Worm (Caenorhabditis elegans) whole organism, late embryonic: ENCODE results near the gene T28A11.4.

Experiments
- C38D4.7 ChIP-seq: fragments of 200-800 bp; sonication (Bioruptor generic); optimal IDR thresholded peaks from 2 replicates; lab custom pipeline; 2018; ENCODE audit warnings: mild to moderate bottlenecking, missing genetic modification characterization, moderate library complexity, missing compliant biosample characterization
- F13H6.1 ChIP-seq: sonication (generic microtip); optimal IDR thresholded peaks from 2 replicates; lab custom pipeline; 2016; ENCODE audit warnings: missing genetic modification characterization, missing compliant biosample characterization
- K02D7.2 ChIP-seq: sonication (generic microtip); optimal IDR thresholded peaks from 2 replicates; lab custom pipeline; 2017; ENCODE audit warnings: mild to moderate bottlenecking, missing genetic modification characterization, missing compliant biosample characterization
- ceh-14 ChIP-seq: sonication (generic microtip); optimal IDR thresholded peaks from 2 replicates; lab custom pipeline; 2016; ENCODE audit warnings: missing genotype, missing genetic modification characterization, missing compliant biosample characterization
- ceh-18 ChIP-seq: sonication (generic microtip); optimal IDR thresholded peaks from 2 replicates; lab custom pipeline; 2016; ENCODE audit warnings: missing genetic modification characterization, missing compliant biosample characterization
- ceh-30 ChIP-seq: fragments of 150-350 bp; optimal IDR thresholded peaks from 2 replicates; lab custom pipeline; 2014; ENCODE audit warnings: missing biosample characterization, missing genetic modification characterization
- ceh-34 ChIP-seq: sonication (generic microtip); optimal IDR thresholded peaks from 2 replicates; lab custom pipeline; 2016; ENCODE audit warnings: mild to moderate bottlenecking, missing genetic modification characterization, missing compliant biosample characterization
- ceh-45 ChIP-seq: fragments of 200-800 bp; sonication (Bioruptor generic); IDR thresholded peaks from 2 replicates; pipeline ENCODE4 v1.3.6; 2022; ENCODE audit warnings: missing genetic modification reagents, missing genetic modification characterization, missing compliant biosample characterization
- ceh-48 ChIP-seq: sonication (generic microtip); optimal IDR thresholded peaks from 2 replicates; lab custom pipeline; 2016; ENCODE audit warnings: missing genetic modification characterization, inconsistent platforms, missing compliant biosample characterization
- ceh-6 ChIP-seq: fragments of 200-800 bp; sonication (Bioruptor generic); optimal IDR thresholded peaks from 2 replicates; lab custom pipeline; 2018; ENCODE audit warnings: mild to moderate bottlenecking, missing genetic modification characterization, missing compliant biosample characterization
- che-1 ChIP-seq: sonication (generic microtip); optimal IDR thresholded peaks from 2 replicates; lab custom pipeline; 2016; ENCODE audit warnings: mild to moderate bottlenecking, missing genetic modification characterization, missing compliant biosample characterization
- elt-4 ChIP-seq: sonication (generic microtip); optimal IDR thresholded peaks from 2 replicates; lab custom pipeline; 2016; ENCODE audit warnings: missing genetic modification characterization, missing compliant biosample characterization
- fax-1 ChIP-seq: sonication (generic microtip); optimal IDR thresholded peaks from 2 replicates; lab custom pipeline; 2016; ENCODE audit warnings: missing genotype, missing genetic modification characterization, missing compliant biosample characterization
- fkh-10 ChIP-seq: fragments of 150-350 bp; optimal IDR thresholded peaks from 2 replicates; lab custom pipeline; 2014; ENCODE audit warnings: missing biosample characterization, missing genetic modification reagents, missing genetic modification characterization
- fkh-6 ChIP-seq: sonication (generic microtip); optimal IDR thresholded peaks from 2 replicates; lab custom pipeline; 2016; ENCODE audit warnings: missing genetic modification characterization, missing compliant biosample characterization
- gmeb-2 ChIP-seq: sonication (generic microtip); optimal IDR thresholded peaks from 2 replicates; lab custom pipeline; 2016; ENCODE audit warnings: missing genetic modification characterization, inconsistent platforms, missing compliant biosample characterization
- hlh-13 ChIP-seq: fragments of 200-800 bp; sonication (Bioruptor generic); optimal IDR thresholded peaks from 2 replicates; lab custom pipeline; 2018; ENCODE audit warnings: mild to moderate bottlenecking, missing genetic modification characterization, missing compliant biosample characterization
- hlh-15 ChIP-seq: sonication (generic microtip); optimal IDR thresholded peaks from 2 replicates; lab custom pipeline; 2016; ENCODE audit warnings: missing genetic modification characterization, missing compliant biosample characterization
- hlh-30 ChIP-seq: sonication (generic microtip); optimal IDR thresholded peaks from 2 replicates; lab custom pipeline; 2017; ENCODE audit warnings: antibody characterized with exemption, missing genetic modification characterization, missing compliant biosample characterization; ENCODE audit not compliant: insufficient read depth
- hlh-6 ChIP-seq: sonication (generic microtip); optimal IDR thresholded peaks from 2 replicates; lab custom pipeline; 2016; ENCODE audit warnings: missing genotype, missing genetic modification characterization, missing compliant biosample characterization
- hlh-8 ChIP-seq: sonication (generic microtip); optimal IDR thresholded peaks from 2 replicates; lab custom pipeline; 2016; ENCODE audit warnings: missing genotype, missing genetic modification characterization, missing compliant biosample characterization
- lim-6 ChIP-seq: sonication (generic microtip); optimal IDR thresholded peaks from 2 replicates; lab custom pipeline; 2016; ENCODE audit warnings: missing genetic modification characterization, missing compliant biosample characterization
- nfya-1 ChIP-seq: sonication (generic microtip); optimal IDR thresholded peaks from 2 replicates; lab custom pipeline; 2017; ENCODE audit warnings: missing genetic modification characterization, mild to moderate bottlenecking, missing compliant biosample characterization, antibody characterized with exemption, moderate library complexity
- nhr-11 ChIP-seq: fragments of 150-350 bp; optimal IDR thresholded peaks from 2 replicates; lab custom pipeline; 2014; ENCODE audit warnings: missing biosample characterization, missing genetic modification characterization
- nhr-232 ChIP-seq: sonication (generic microtip); optimal IDR thresholded peaks from 2 replicates; lab custom pipeline; 2016; ENCODE audit warnings: missing genetic modification characterization, missing compliant biosample characterization
- npax-4 ChIP-seq: sonication (generic microtip); optimal IDR thresholded peaks from 2 replicates; lab custom pipeline; 2016; ENCODE audit warnings: missing genetic modification characterization, missing compliant biosample characterization
- odd-2 ChIP-seq: sonication (generic microtip); optimal IDR thresholded peaks from 2 replicates; lab custom pipeline; 2017; ENCODE audit warnings: antibody characterized with exemption, mild to moderate bottlenecking, missing genetic modification characterization, missing compliant biosample characterization
- pag-3 ChIP-seq: sonication (generic microtip); optimal IDR thresholded peaks from 2 replicates; lab custom pipeline; 2016; ENCODE audit warnings: missing compliant biosample characterization, missing genetic modification characterization, borderline replicate concordance
- pha-2 ChIP-seq: sonication (generic microtip); optimal IDR thresholded peaks from 2 replicates; lab custom pipeline; 2017; ENCODE audit warnings: mild to moderate bottlenecking, missing genetic modification characterization, missing compliant biosample characterization
- pros-1 ChIP-seq: fragments of 150-350 bp; optimal IDR thresholded peaks from 2 replicates; lab custom pipeline; 2014; ENCODE audit warnings: missing biosample characterization, missing genetic modification reagents, missing genetic modification characterization
- ref-2 ChIP-seq: sonication (generic microtip); optimal IDR thresholded peaks from 2 replicates; lab custom pipeline; 2016; ENCODE audit warnings: missing genetic modification characterization, missing compliant biosample characterization
- rnt-1 ChIP-seq: sonication (generic microtip); optimal IDR thresholded peaks from 2 replicates; lab custom pipeline; 2016; ENCODE audit warnings: missing genetic modification characterization, missing compliant biosample characterization
- sdc-2 ChIP-seq: sonication (generic microtip); optimal IDR thresholded peaks from 2 replicates; lab custom pipeline; 2016; ENCODE audit warnings: missing genotype, missing genetic modification characterization, missing compliant biosample characterization
- sox-4 ChIP-seq: sonication (generic microtip); optimal IDR thresholded peaks from 2 replicates; lab custom pipeline; 2017; ENCODE audit warnings: mild to moderate bottlenecking, missing genetic modification characterization, inconsistent platforms, missing compliant biosample characterization
- syd-9 ChIP-seq: sonication (generic microtip); optimal IDR thresholded peaks from 2 replicates; lab custom pipeline; 2016; ENCODE audit warnings: mild to moderate bottlenecking, missing genetic modification characterization, moderate library complexity, missing compliant biosample characterization
- ttx-3 ChIP-seq: sonication (generic microtip); optimal IDR thresholded peaks from 2 replicates; lab custom pipeline; 2016; ENCODE audit warnings: missing genetic modification reagents, missing genetic modification characterization, missing compliant biosample characterization
- unc-3 ChIP-seq, 2 experiments: fragments of 200-800 bp in 1 of 2; sonication (Bioruptor generic) in 1 of 2; sonication (generic microtip) in 1 of 2; conservative IDR thresholded peaks in 1 of 2; optimal IDR thresholded peaks in 1 of 2; 2 replicates each; pipeline versions ENCODE4 v1.3.6 to Lab custom; 2016 to 2022; ENCODE audit warnings: missing compliant biosample characterization in 2 of 2, missing genetic modification characterization in 2 of 2, missing genetic modification reagents in 1 of 2
- unc-42 ChIP-seq: sonication (generic microtip); optimal IDR thresholded peaks from 2 replicates; lab custom pipeline; 2016; ENCODE audit warnings: missing genotype, missing genetic modification characterization, missing compliant biosample characterization
- unc-86 ChIP-seq: sonication (generic microtip); optimal IDR thresholded peaks from 2 replicates; lab custom pipeline; 2016; ENCODE audit warnings: missing genetic modification characterization, missing compliant biosample characterization
- zip-5 ChIP-seq: sonication (generic microtip); optimal IDR thresholded peaks from 2 replicates; lab custom pipeline; 2016; ENCODE audit warnings: missing genetic modification characterization, missing compliant biosample characterization

Gene T28A11.4

ce11 chrV:3256809-3257208 lies 17.0 kb upstream of the T28A11.4 start:
- peak; percentile 30 for TF ChIP-seq hlh-8 (tag; lab: Kevin White, UChicago)
- TF ChIP-seq rnt-1 (tag; lab: Kevin White, UChicago), result no peak
- TF ChIP-seq hlh-30 (tag; lab: Kevin White, UChicago), result peak; percentile 37

DNA sequence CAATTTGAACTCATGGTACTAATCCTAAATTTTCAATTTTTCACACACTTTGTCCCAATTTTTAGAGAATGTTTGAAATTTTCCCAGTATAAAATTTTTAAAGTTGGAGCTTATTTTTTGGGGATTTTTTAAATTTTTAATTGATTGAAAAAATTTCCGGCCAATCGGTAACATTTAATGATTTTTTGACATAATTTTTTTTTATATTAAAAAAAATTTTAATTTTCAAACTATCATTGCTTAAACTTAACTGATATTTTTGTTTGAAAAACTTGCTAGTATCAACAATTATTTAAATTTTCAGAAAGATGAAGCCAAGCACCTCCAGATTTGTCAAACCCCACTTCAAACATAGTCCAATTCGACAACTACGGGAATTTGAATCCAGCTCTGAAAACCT lies 16.6 kb upstream of the T28A11.4 start, which contains the start of gene T28A11.22:
Gene T28A11.22 (plus strand): TSS at position 301 of the 400 bp plus-strand sequence.
- TF ChIP-seq npax-4 (no peak), fkh-10 (GFP tag; lab: Kevin White, UChicago) (no peak), ceh-34 (tag; lab: Kevin White, UChicago) (no peak), hlh-6 (tag; lab: Kevin White, UChicago) (no peak), F13H6.1 (tag; lab: Kevin White, UChicago) (no peak), pag-3 (no peak), C38D4.7 (GFP tag; lab: Kevin White, UChicago) (no peak)

DNA sequence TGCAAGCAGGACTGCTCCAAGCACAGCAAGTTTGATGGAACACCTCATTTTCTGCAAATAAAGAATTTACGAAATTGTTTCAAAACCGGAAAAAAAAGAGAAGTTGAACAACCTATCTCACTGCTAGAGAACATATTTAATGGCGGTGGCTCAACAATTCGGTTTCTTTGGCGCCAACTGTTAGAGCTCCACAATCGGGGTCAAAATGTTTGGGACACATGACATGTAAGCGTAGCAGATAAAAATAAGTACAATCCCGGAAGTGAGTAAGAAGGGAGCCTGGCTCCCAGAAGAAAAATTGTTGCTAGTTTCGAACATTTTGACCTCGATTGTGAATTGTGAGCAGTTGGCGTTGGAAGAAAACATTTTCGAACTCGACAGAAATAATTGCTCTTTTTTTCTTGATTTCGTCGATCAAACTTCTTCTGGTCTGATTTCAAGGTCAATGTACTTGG lies 14.7 kb upstream of the T28A11.4 start, which contains the start of gene T28A11.16:
Gene T28A11.16 (minus strand): TSS at position 51 of the 455 bp plus-strand sequence.
- TF ChIP-seq fkh-10 (GFP tag; lab: Kevin White, UChicago) (no peak), sox-4 (tag; lab: Kevin White, UChicago) (no peak), C38D4.7 (GFP tag; lab: Kevin White, UChicago) (no peak), che-1 (tag; lab: Kevin White, UChicago) (no peak), sdc-2 (tag; lab: Kevin White, UChicago) (no peak), pha-2 (tag; lab: Kevin White, UChicago) (no peak), ceh-30 (no peak), unc-3 (GFP tag; conservative IDR thresholded peaks at IDR 0.05; lab: Robert Waterston, UW) (no peak), unc-3 (tag; optimal IDR thresholded peaks at IDR 0.05; lab: Kevin White, UChicago) (no peak), ceh-6 (GFP tag; lab: Kevin White, UChicago) (no peak), ref-2 (tag; lab: Kevin White, UChicago) (no peak), ttx-3 (tag; lab: Kevin White, UChicago) (no peak), zip-5 (tag; lab: Kevin White, UChicago) (no peak), odd-2 (no peak), ceh-48 (no peak), ceh-45 (GFP tag; lab: Robert Waterston, UW) (no peak), ceh-34 (tag; lab: Kevin White, UChicago) (no peak)

DNA sequence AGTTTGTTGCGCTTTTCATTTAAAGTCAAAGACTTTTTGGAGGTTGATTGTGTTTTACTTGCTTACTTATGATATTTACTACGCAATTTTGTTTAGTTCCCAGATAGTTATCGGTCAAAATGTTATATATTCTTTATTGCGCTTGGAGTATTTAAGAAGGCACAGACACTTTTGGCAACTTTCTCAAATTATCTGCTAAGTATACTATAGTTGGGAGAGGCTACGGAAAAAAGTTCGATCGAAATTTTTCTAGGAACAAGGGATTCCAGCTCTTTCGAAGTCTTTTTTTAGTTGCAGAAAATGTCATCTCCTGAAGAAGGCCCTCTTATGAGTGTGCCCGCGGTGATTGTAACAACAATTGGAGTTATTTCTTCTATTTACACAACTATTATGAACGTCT lies 13.8 kb upstream of the T28A11.4 start, which contains the start of gene srbc-5:
Gene srbc-5 (plus strand): TSS at position 301 of the 400 bp plus-strand sequence.
- TF ChIP-seq ceh-18 (tag; lab: Kevin White, UChicago) (no peak), pros-1 (tag; lab: Kevin White, UChicago) (no peak), fkh-6 (tag; lab: Kevin White, UChicago) (no peak), hlh-15 (tag; lab: Kevin White, UChicago) (no peak), elt-4 (no peak), nhr-232 (no peak), fax-1 (tag; lab: Kevin White, UChicago) (no peak), hlh-13 (GFP tag; lab: Kevin White, UChicago) (no peak), ceh-30 (no peak), syd-9 (tag; lab: Kevin White, UChicago) (no peak), ceh-14 (tag; lab: Kevin White, UChicago) (no peak), K02D7.2 (tag; lab: Kevin White, UChicago) (no peak), nfya-1 (no peak), nhr-11 (tag; lab: Kevin White, UChicago) (no peak), zip-5 (tag; lab: Kevin White, UChicago) (no peak), lim-6 (tag; lab: Kevin White, UChicago) (no peak), ceh-48 (no peak), unc-42 (no peak), gmeb-2 (tag; lab: Kevin White, UChicago) (no peak), unc-86 (tag; lab: Kevin White, UChicago) (no peak)
